Worm (Caenorhabditis elegans): ENCODE results near the gene fbxa-169.
"Not testable (repeated sequence)": the region's sequence is repeated elsewhere in the genome, so short reads cannot be mapped to it uniquely, and the experiment has no call there.

Gene fbxa-169

DNA sequence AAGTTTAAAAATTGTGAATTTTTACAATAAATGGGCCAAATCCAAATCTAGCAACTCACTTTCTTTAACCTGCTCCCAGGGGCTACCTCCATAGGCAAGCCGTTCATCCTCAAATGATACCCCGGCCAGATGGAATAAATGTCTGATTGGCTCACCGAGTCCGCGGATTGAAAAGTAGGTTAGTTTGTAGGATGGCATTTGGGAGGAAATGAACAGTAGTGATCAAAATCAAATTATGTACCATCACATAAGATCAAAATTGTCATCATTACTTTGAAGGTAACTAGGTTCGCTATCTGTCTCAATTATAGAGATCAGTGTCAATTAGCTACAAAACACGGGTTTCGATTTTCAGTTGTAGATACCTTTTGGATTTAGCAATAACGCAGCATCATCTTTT, 17.6 kb upstream of the fbxa-169 start, which contains the start of the genes gst-17 and gst-18:
TSS of gene gst-17 (minus strand) at position 101 of the 400 bp plus-strand sequence.
TSS of gene gst-18 (minus strand) at position 198 of the 400 bp plus-strand sequence.
- TF ChIP-seq klf-2 (GFP tag; conservative IDR thresholded peaks at IDR 0.05) (no peak), flt-1 (GFP tag; IDR thresholded peaks at IDR 0.05) (no peak), ztf-29 (GFP tag; IDR thresholded peaks at IDR 0.05) (no peak), T22C8.4 (GFP tag; IDR thresholded peaks at IDR 0.05) (no peak), cog-1 (tag; optimal IDR thresholded peaks at IDR 0.05) (no peak), ztf-23 (GFP tag; IDR thresholded peaks at IDR 0.05) (no peak), ref-1 (GFP tag; conservative IDR thresholded peaks at IDR 0.05) (no peak), tab-1 (GFP tag; IDR thresholded peaks at IDR 0.05) (no peak), med-1 (GFP tag; optimal IDR thresholded peaks at IDR 0.05; ENCODE audit: insufficient read depth) (no peak)

DNA sequence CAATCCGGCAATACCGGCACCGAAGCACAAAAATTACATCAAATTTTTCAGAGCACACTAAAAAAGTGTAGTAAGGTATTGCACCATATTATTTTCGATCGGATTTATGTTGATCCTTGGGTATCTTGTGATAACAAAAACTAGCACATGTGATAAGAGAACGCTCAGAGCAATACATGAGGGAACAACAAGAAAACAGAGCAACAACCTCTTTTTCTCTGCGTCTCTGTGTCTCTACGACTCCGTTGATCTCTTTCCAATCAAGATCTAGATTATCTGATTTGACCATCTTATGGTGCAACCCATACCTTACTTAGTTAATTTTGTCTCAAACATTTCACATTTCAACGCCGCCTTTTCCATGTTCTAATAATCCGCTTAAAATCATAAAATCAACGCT, 16.1 kb upstream of the fbxa-169 start, which contains the start of gene tag-10:
TSS of gene tag-10 (plus strand) at position 347 of the 400 bp plus-strand sequence.
- TF ChIP-seq ztf-29 (GFP tag; IDR thresholded peaks at IDR 0.05), result no peak
- no peak for TF ChIP-seq ref-1 (GFP tag; conservative IDR thresholded peaks at IDR 0.05)
- TF ChIP-seq klf-2 (GFP tag; conservative IDR thresholded peaks at IDR 0.05), result no peak
- no peak for TF ChIP-seq tab-1 (GFP tag; IDR thresholded peaks at IDR 0.05)
- no peak for TF ChIP-seq med-1 (GFP tag; optimal IDR thresholded peaks at IDR 0.05; ENCODE audit: insufficient read depth)
- no peak for TF ChIP-seq ztf-23 (GFP tag; IDR thresholded peaks at IDR 0.05)
- no peak for TF ChIP-seq T22C8.4 (GFP tag; IDR thresholded peaks at IDR 0.05)
- no peak for TF ChIP-seq cog-1 (tag; optimal IDR thresholded peaks at IDR 0.05)
- no peak for TF ChIP-seq flt-1 (GFP tag; IDR thresholded peaks at IDR 0.05)

DNA sequence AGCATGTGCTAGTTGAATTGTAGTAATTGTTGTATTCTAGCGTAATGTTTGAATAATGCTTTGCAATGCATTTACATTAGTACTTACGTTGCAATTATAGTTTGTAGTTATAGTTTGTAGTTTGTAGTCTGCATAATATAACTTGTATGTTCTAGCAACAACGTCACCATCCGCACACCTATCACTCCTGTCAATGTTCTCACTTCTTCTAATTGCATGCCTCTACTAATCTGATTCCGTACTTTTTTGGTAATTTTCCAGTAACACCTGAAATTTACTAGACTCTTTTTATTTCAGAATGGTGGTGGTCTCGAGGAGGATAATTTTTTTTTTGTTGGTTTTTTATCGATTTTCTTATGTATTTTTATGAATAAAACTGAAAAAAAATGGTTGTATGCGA, 11.7 kb upstream of the fbxa-169 start:
- TF ChIP-seq T22C8.4 (GFP tag; IDR thresholded peaks at IDR 0.05) (no peak), ztf-23 (GFP tag; IDR thresholded peaks at IDR 0.05) (no peak), ztf-29 (GFP tag; IDR thresholded peaks at IDR 0.05) (no peak), ref-1 (GFP tag; conservative IDR thresholded peaks at IDR 0.05) (no peak), flt-1 (GFP tag; IDR thresholded peaks at IDR 0.05) (no peak), cog-1 (tag; optimal IDR thresholded peaks at IDR 0.05) (no peak), tab-1 (GFP tag; IDR thresholded peaks at IDR 0.05) (no peak), med-1 (GFP tag; optimal IDR thresholded peaks at IDR 0.05; ENCODE audit: insufficient read depth) (no peak), klf-2 (GFP tag; conservative IDR thresholded peaks at IDR 0.05) (no peak)

DNA sequence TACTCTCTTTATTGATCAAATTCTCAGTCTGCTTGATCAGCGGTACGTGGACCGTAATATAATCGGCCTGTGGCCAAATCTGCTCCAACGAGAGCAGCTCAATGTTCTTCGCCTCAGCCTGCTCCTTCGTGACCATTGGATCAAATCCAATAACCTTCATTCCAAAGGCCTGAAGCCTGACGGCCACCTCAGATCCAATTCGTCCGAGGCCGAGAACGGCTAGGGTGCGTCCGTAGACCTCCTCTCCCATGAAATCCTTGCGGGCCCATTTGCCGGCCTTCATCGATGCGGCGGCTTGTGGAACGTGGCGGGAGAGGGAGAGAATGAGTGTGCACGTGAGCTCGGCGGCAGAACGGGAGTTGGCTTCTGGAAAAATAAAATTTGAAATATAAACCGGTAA, 10.9 kb upstream of the fbxa-169 start:
- TF ChIP-seq ztf-29 (GFP tag; IDR thresholded peaks at IDR 0.05), result no peak
- no peak for TF ChIP-seq klf-2 (GFP tag; conservative IDR thresholded peaks at IDR 0.05)
- TF ChIP-seq flt-1 (GFP tag; IDR thresholded peaks at IDR 0.05), result no peak
- no peak for TF ChIP-seq ref-1 (GFP tag; conservative IDR thresholded peaks at IDR 0.05)
- TF ChIP-seq tab-1 (GFP tag; IDR thresholded peaks at IDR 0.05), result no peak
- no peak for TF ChIP-seq T22C8.4 (GFP tag; IDR thresholded peaks at IDR 0.05)
- TF ChIP-seq med-1 (GFP tag; optimal IDR thresholded peaks at IDR 0.05; ENCODE audit: insufficient read depth), result no peak
- TF ChIP-seq cog-1 (tag; optimal IDR thresholded peaks at IDR 0.05), result no peak
- TF ChIP-seq ztf-23 (GFP tag; IDR thresholded peaks at IDR 0.05), result no peak

DNA sequence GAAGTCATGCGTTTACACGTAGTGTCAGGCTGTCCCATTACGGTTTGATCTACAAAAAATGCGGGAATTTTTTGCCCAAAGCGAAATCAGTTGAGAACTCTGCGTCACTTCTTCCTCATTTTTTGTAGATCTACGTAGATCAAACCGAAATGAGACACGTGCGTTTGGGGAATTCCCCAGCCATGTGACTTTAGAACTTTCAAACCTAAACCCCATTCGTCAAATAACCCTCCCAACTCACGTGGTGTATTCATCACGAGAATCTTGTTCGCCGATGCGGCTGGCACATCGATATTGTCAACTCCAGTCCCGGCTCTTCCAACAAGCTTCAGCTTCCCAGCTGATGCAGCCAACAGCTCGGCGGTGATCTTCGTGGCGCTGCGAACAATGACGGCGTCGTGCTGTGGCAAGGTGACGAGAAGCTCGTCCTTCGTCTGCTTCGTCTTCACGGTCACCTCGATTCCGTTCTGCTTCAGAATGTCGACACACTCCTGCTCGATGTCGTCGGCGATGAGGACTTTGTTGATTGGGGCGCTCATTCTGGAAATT, 10.3 kb upstream of the fbxa-169 start, which contains the start of gene phdh-1:
TSS of gene phdh-1 (minus strand) at position 540 of the 549 bp plus-strand sequence.
- TF ChIP-seq ref-1 (GFP tag; conservative IDR thresholded peaks at IDR 0.05), result no peak
- no peak for TF ChIP-seq klf-2 (GFP tag; conservative IDR thresholded peaks at IDR 0.05)
- no peak for TF ChIP-seq flt-1 (GFP tag; IDR thresholded peaks at IDR 0.05)
- no peak for TF ChIP-seq cog-1 (tag; optimal IDR thresholded peaks at IDR 0.05)
- no peak for TF ChIP-seq T22C8.4 (GFP tag; IDR thresholded peaks at IDR 0.05)
- no peak for TF ChIP-seq tab-1 (GFP tag; IDR thresholded peaks at IDR 0.05)
- no peak for TF ChIP-seq ztf-23 (GFP tag; IDR thresholded peaks at IDR 0.05)
- no peak for TF ChIP-seq med-1 (GFP tag; optimal IDR thresholded peaks at IDR 0.05; ENCODE audit: insufficient read depth)
- TF ChIP-seq ztf-29 (GFP tag; IDR thresholded peaks at IDR 0.05), result no peak

DNA sequence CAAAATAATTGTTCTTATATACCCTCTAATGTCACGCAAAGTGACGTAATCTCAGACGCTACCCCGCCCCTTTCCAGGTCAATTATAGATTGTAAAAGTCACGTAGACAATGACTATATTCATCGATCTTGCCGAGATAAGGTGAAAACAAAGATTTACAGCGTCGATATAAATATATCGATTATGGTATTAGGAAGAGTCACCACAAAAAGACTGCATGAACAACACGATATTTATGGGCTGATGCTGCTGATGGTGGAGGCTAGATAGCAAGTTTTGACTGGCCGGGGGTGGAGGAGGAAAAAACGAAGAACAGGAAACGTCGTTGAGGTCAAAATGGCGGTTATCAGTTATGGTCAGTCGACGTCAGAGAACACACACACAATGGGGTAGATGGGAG, 9.8 kb upstream of the fbxa-169 start:
- TF ChIP-seq klf-2 (GFP tag; conservative IDR thresholded peaks at IDR 0.05) (no peak), cog-1 (tag; optimal IDR thresholded peaks at IDR 0.05) (no peak), ref-1 (GFP tag; conservative IDR thresholded peaks at IDR 0.05) (no peak), tab-1 (GFP tag; IDR thresholded peaks at IDR 0.05) (no peak), ztf-23 (GFP tag; IDR thresholded peaks at IDR 0.05) (no peak), T22C8.4 (GFP tag; IDR thresholded peaks at IDR 0.05) (no peak), ztf-29 (GFP tag; IDR thresholded peaks at IDR 0.05) (no peak), med-1 (GFP tag; optimal IDR thresholded peaks at IDR 0.05; ENCODE audit: insufficient read depth) (no peak), flt-1 (GFP tag; IDR thresholded peaks at IDR 0.05) (no peak)

DNA sequence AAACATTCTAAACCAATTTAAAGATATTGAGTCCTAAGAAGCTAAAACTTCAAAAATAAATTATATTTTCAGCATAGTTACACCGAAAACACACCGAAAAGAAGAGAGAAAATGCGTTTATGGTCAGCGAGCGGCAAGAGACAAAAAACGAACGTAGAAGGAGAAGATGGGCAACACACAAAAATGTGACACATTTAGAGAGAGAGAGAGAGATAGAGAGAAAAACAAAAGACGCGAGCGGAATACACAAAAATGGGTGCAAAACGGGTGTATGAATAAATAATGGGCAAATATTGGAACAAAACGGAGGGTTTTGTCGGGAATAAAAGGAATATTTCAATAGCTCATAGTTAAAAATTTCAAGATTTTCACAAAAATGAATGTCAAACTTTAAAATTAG, 8.1 kb upstream of the fbxa-169 start:
- TF ChIP-seq T22C8.4 (GFP tag; IDR thresholded peaks at IDR 0.05) (no peak), ref-1 (GFP tag; conservative IDR thresholded peaks at IDR 0.05) (no peak), ztf-23 (GFP tag; IDR thresholded peaks at IDR 0.05) (no peak), ztf-29 (GFP tag; IDR thresholded peaks at IDR 0.05) (no peak), tab-1 (GFP tag; IDR thresholded peaks at IDR 0.05) (no peak), flt-1 (GFP tag; IDR thresholded peaks at IDR 0.05) (no peak), cog-1 (tag; optimal IDR thresholded peaks at IDR 0.05) (no peak), med-1 (GFP tag; optimal IDR thresholded peaks at IDR 0.05; ENCODE audit: insufficient read depth) (no peak), klf-2 (GFP tag; conservative IDR thresholded peaks at IDR 0.05) (no peak)

DNA sequence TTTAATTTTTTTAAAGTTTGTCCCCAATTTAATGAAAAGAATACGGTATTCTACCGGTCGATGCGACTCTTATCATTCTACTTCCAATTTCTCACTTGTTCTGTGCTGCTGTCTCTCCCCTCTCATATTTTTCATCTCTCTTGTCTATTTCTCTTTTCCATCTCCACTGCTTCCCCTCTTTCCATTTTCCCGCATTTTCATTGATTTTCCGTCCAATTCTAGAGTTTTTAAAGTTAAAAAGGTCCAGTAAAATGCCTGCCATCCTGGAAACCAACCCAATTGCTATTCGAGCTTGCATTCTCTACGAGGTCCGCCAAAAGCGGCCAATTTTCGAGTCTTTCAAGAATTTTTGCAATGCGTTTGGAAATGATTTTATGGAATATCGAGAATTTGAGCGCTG, 7.0 kb upstream of the fbxa-169 start, which contains the start of gene fbxa-167:
TSS of gene fbxa-167 (plus strand) at position 179 of the 400 bp plus-strand sequence.
- TF ChIP-seq tab-1 (GFP tag; IDR thresholded peaks at IDR 0.05) (no peak), ztf-29 (GFP tag; IDR thresholded peaks at IDR 0.05) (no peak), ref-1 (GFP tag; conservative IDR thresholded peaks at IDR 0.05) (no peak), T22C8.4 (GFP tag; IDR thresholded peaks at IDR 0.05) (no peak), cog-1 (tag; optimal IDR thresholded peaks at IDR 0.05) (no peak)

DNA sequence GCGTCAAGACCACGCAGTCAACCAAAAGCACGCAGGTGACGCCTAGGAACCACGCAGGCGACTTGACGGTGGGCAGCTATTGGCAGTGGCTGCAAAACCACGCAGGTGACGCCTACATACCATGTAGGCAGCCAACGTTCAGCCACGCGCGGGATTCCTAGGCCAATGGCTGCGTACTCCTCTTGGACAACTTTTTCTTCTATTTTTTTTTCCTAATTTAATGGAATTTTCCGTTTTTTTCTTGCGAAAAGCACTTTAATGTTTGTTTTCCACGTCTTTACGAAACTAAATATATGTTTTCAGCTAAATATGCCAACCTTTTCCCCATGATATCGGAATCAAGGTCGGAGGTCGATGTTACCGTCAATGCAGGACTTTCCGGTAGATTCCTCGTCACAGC, 6.4 kb downstream of the fbxa-169 start, which contains the start of gene C31C9.9:
TSS of gene C31C9.9 (plus strand) at position 301 of the 400 bp plus-strand sequence.
- not testable (repeated sequence) for TF ChIP-seq ref-1 (GFP tag; conservative IDR thresholded peaks at IDR 0.05); ztf-29 (GFP tag; IDR thresholded peaks at IDR 0.05); ztf-23 (GFP tag; IDR thresholded peaks at IDR 0.05)

Measured in whole organism, midembryonic.